Worm (Caenorhabditis elegans) whole organism, early embryonic: Measurements from ENCODE around the gene set-8.
"Not testable (repeated sequence)": the region's sequence is repeated elsewhere in the genome, so short reads cannot be mapped to it uniquely, and the experiment has no call there.

Source experiments
- B0310.2 ChIP-seq: sonication (generic microtip); optimal IDR thresholded peaks from 2 replicates; lab custom pipeline; 2016; ENCODE audit warnings: mild to moderate bottlenecking, missing genetic modification characterization, missing compliant biosample characterization
- F13C5.2 ChIP-seq: sonication (generic microtip); optimal IDR thresholded peaks from 2 replicates; lab custom pipeline; 2017; ENCODE audit warnings: mild to moderate bottlenecking, missing genetic modification characterization, inconsistent platforms, missing compliant biosample characterization
- aly-1 ChIP-seq: sonication (generic microtip); optimal IDR thresholded peaks from 2 replicates; lab custom pipeline; 2016; ENCODE audit warnings: missing genetic modification characterization, missing compliant biosample characterization
- ama-1 ChIP-seq: fragments of 150-350 bp; optimal IDR thresholded peaks from 2 replicates; lab custom pipeline; 2014
- ceh-13 ChIP-seq: fragments of 200-800 bp; sonication (Bioruptor generic); optimal IDR thresholded peaks from 2 replicates; lab custom pipeline; 2018; ENCODE audit warnings: mild to moderate bottlenecking, missing genetic modification characterization, missing compliant biosample characterization
- ceh-36 ChIP-seq: sonication (generic microtip); optimal IDR thresholded peaks from 2 replicates; lab custom pipeline; 2016; ENCODE audit warnings: missing genetic modification characterization, inconsistent platforms, missing compliant biosample characterization
- ets-7 ChIP-seq: sonication (generic microtip); optimal IDR thresholded peaks from 2 replicates; lab custom pipeline; 2016; ENCODE audit warnings: missing genotype, missing genetic modification characterization, missing compliant biosample characterization
- flt-1 ChIP-seq: fragments of 200-800 bp; sonication (Bioruptor generic); IDR thresholded peaks from 2 replicates; pipeline ENCODE4 v1.3.6; 2022; ENCODE audit warnings: missing genetic modification characterization, missing compliant biosample characterization
- hmbx-1 ChIP-seq: sonication (generic microtip); optimal IDR thresholded peaks from 2 replicates; lab custom pipeline; 2016; ENCODE audit warnings: mild to moderate bottlenecking, missing genetic modification characterization, missing compliant biosample characterization
- hmg-4 ChIP-seq: fragments of 200-800 bp; sonication (Bioruptor generic); optimal IDR thresholded peaks from 2 replicates; lab custom pipeline; 2018; ENCODE audit warnings: mild to moderate bottlenecking, missing genetic modification characterization, missing compliant biosample characterization
- hnd-1 ChIP-seq: sonication (generic microtip); optimal IDR thresholded peaks from 2 replicates; lab custom pipeline; 2016; ENCODE audit warnings: missing genetic modification characterization, missing compliant biosample characterization
- pes-1 ChIP-seq: fragments of 200-800 bp; sonication (Bioruptor generic); IDR thresholded peaks from 2 replicates; pipeline ENCODE4 v1.3.6; 2022; ENCODE audit warnings: missing genetic modification reagents, missing genetic modification characterization, missing compliant biosample characterization
- scrt-1 ChIP-seq: fragments of 200-800 bp; sonication (Bioruptor generic); IDR thresholded peaks from 2 replicates; pipeline ENCODE4 v1.3.6; 2022; ENCODE audit warnings: missing genetic modification characterization, missing compliant biosample characterization
- sea-1 ChIP-seq: fragments of 200-800 bp; sonication (Bioruptor generic); conservative IDR thresholded peaks from 2 replicates; pipeline ENCODE4 v1.3.6; 2022; ENCODE audit warnings: missing genetic modification characterization, missing compliant biosample characterization
- tbx-11 ChIP-seq: fragments of 200-800 bp; sonication (Bioruptor generic); IDR thresholded peaks from 2 replicates; pipeline ENCODE4 v1.3.6; 2022; ENCODE audit warnings: missing genetic modification characterization, missing compliant biosample characterization
- tbx-37 ChIP-seq: fragments of 200-800 bp; sonication (Bioruptor generic); conservative IDR thresholded peaks from 2 replicates; pipeline ENCODE4 v1.3.6; 2022; ENCODE audit warnings: missing genetic modification reagents, missing genetic modification characterization, missing compliant biosample characterization
- tra-4 ChIP-seq: sonication (generic microtip); optimal IDR thresholded peaks from 2 replicates; lab custom pipeline; 2017; ENCODE audit warnings: missing genetic modification characterization, missing compliant biosample characterization

set-8 gene

DNA sequence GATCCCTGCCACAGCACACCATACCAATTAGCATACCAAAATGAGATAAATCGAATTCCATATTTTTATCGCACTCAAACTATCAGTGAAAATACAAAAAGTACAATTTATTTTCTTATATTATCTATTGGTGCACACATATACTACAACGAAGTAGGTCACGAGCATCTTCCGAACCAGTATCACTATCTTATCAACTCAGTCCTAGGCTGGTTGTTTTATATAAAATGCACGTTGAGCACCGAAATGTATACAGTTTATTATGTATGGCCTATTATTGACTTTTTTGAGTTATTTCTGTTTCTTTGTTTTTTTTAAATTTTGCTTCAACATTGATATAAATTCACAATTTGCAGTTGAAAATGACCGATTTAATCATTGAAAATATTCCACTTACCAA is 30.8 kb upstream of the set-8 start, which contains the start of gene C29F7.2:
TSS of gene C29F7.2 (plus strand) at position 357 of the 400 bp plus-strand sequence.
- no peak for TF ChIP-seq flt-1 (GFP tag; lab: Robert Waterston, UW)
- TF ChIP-seq hmbx-1 (tag; lab: Kevin White, UChicago), result no peak
- no peak for TF ChIP-seq hmg-4
- no peak for TF ChIP-seq pes-1 (GFP tag; lab: Robert Waterston, UW)
- TF ChIP-seq ets-7 (tag; lab: Kevin White, UChicago), result no peak
- no peak for TF ChIP-seq tbx-37
- no peak for TF ChIP-seq B0310.2 (tag; lab: Kevin White, UChicago)
- TF ChIP-seq ama-1 (lab: Kevin White, UChicago), result no peak
- TF ChIP-seq ceh-13 (GFP tag; lab: Kevin White, UChicago), result no peak

DNA sequence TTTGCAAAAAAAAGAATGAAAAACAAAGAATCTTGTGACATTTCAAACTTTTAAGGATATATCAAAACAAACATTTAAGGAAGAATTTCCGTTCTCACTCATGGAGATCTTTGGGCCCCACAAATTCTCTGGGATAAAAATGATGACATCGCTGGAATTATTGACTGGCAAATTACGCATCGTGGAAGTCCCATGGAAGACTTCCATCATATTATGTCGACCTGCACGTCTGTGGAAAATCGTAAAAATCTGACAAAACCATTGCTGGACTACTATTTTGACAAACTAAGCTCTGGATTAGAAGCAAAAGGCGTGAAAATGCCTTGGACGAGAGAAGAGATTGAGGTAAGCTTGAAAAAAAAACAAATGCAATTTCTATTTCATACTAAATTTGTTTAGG is 29.0 kb upstream of the set-8 start:
- TF ChIP-seq tra-4 (tag; lab: Kevin White, UChicago), result no peak
- no peak for TF ChIP-seq aly-1 (tag; lab: Kevin White, UChicago)

DNA sequence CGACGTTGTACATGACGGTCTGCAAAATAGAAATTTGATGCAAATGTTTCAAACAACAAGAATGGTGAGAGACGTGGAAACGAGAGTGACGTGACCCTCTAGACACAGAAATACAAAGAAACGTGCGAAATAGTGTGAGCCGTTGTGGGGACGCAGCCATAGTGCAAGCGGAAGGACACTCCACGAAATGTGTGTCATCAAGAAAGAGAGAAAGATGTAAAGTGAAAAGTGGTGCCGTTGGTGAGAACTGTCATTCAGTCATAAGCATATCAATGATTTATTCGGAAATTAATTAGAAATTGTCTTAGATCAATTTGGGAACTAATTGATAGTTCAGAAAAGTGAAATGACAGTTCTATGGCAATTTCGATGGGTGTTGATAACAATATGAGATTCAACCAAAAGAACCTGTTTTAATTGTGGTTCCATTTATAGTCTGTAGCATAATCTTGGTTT is 26.6 kb upstream of the set-8 start, which contains the start of gene C29F7.3:
TSS of gene C29F7.3 (minus strand) at position 51 of the 456 bp plus-strand sequence.
- TF ChIP-seq hnd-1 (tag; lab: Kevin White, UChicago), result no peak
- TF ChIP-seq aly-1 (tag; lab: Kevin White, UChicago), result peak; percentile 6

DNA sequence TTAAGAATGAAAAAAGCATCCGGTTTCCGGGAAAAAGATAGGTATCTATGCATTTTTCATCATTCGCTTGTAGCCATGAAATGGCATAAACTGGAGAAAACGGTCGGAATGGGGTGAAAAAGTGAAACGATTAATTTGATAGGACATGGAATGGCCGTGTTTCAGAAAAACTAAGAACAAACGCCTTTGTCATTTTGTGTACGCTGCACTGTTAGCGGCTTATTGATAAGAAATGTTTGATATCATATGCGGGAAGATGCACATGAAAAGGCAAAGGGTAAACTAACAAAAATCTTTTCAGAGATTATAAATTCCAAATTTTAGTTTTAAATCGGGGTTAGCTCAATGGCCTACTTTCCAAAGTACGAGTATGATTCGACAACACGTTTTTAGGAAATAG is 25.4 kb upstream of the set-8 start:
- TF ChIP-seq flt-1 (GFP tag; lab: Robert Waterston, UW) (no peak), hnd-1 (tag; lab: Kevin White, UChicago) (no peak), hmg-4 (no peak), tbx-37 (no peak), ama-1 (lab: Kevin White, UChicago) (no peak), pes-1 (GFP tag; lab: Robert Waterston, UW) (no peak), ceh-13 (GFP tag; lab: Kevin White, UChicago) (no peak), ceh-36 (tag; lab: Kevin White, UChicago) (no peak), tra-4 (tag; lab: Kevin White, UChicago) (no peak), B0310.2 (tag; lab: Kevin White, UChicago) (no peak), hmbx-1 (tag; lab: Kevin White, UChicago) (no peak), F13C5.2 (tag; lab: Kevin White, UChicago) (no peak)

DNA sequence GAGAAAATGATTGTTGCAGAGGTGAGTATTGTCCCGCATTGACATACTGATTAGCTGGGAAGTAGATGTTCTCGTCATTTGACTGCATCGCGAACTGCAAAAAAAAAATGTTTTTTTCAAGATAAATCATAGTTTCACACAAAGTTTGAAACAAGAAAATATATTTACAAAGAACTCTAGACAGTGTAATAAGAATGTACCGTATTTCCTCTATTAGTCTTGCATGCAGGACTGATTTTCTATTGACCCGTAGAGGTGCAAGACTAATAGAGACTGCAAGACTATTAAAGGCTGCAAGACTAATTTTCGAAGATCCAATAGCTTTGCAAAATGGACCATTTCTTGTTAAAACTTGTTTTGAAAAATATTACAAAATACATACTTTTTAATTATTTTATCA is 23.2 kb upstream of the set-8 start, which contains the start of gene fkh-3:
TSS of gene fkh-3 (minus strand) at position 101 of the 400 bp plus-strand sequence.
- no peak for TF ChIP-seq hnd-1 (tag; lab: Kevin White, UChicago)
- TF ChIP-seq hmbx-1 (tag; lab: Kevin White, UChicago), result no peak
- no peak for TF ChIP-seq sea-1
- no peak for TF ChIP-seq tbx-37
- no peak for TF ChIP-seq hmg-4
- TF ChIP-seq ceh-13 (GFP tag; lab: Kevin White, UChicago), result no peak
- no peak for TF ChIP-seq flt-1 (GFP tag; lab: Robert Waterston, UW)
- no peak for TF ChIP-seq scrt-1 (GFP tag; lab: Robert Waterston, UW)
- TF ChIP-seq F13C5.2 (tag; lab: Kevin White, UChicago), result no peak
- TF ChIP-seq tbx-11 (GFP tag; lab: Robert Waterston, UW), result no peak
- no peak for TF ChIP-seq B0310.2 (tag; lab: Kevin White, UChicago)
- TF ChIP-seq ceh-36 (tag; lab: Kevin White, UChicago), result no peak
- TF ChIP-seq aly-1 (tag; lab: Kevin White, UChicago), result no peak
- TF ChIP-seq ama-1 (lab: Kevin White, UChicago), result no peak
- TF ChIP-seq tra-4 (tag; lab: Kevin White, UChicago), result no peak

DNA sequence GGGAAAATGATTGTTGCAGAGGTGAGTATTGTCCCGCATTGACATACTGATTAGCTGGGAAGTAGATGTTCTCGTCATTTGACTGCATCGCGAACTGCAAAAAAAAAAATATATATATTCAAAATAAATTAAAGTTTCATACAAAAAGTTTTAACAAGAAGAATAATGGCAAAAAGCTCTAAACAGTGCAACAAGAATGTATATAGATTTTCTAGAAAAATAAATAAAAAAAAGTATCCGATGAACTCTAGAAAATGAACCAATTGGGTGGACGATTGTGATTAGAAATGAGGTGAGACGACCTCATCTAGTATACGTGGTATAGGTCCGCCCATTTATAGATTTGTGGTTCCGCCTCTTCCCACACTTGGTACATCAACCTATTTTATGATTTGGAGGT is 17.8 kb upstream of the set-8 start, which contains the start of gene fkh-4:
TSS of gene fkh-4 (minus strand) at position 101 of the 400 bp plus-strand sequence.
- not testable (repeated sequence) for TF ChIP-seq hmbx-1 (tag; lab: Kevin White, UChicago); tbx-11 (GFP tag; lab: Robert Waterston, UW); scrt-1 (GFP tag; lab: Robert Waterston, UW)

DNA sequence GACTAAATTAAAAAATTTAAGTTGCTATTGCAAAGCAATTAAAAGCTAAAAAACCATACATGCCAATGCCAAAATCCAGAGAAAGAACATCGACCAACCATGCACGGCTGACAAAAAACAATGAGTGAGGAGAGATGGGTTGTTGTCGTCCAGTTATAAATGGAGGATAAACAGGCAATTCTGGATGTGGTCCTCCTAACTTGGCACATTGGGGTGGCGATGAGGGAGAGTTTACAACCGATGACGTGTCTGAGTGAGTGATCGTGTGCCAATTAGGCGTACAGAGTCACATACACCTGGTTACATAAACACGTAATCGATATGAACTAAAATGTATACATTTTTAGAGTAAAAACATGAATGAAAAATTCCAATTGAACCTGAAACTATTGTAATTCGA is 15.1 kb upstream of the set-8 start, which contains the start of gene C29F7.10:
TSS of gene C29F7.10 (minus strand) at position 101 of the 400 bp plus-strand sequence.
- not testable (repeated sequence) for TF ChIP-seq tbx-11 (GFP tag; lab: Robert Waterston, UW); sea-1; ama-1 (lab: Kevin White, UChicago)

DNA sequence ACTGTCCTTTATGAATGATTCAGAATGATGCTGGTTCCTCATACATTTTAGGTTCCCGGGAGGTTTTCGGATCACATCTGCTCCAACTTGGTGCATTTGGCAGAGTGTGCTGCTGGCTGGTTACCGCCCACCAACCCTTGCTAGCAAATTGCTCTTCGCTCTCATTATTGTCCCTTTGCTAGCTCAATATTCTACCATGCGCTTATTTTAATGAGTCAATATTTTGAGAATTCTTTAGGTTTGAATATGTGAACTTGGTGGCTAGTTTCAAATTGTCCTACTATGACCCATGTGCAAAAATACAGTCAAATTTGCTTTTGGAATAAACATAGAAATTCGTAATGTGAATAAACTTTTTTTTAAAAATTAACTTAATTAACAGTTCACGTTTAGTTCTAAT is 11.4 kb upstream of the set-8 start:
- no peak for TF ChIP-seq tbx-37
- no peak for TF ChIP-seq B0310.2 (tag; lab: Kevin White, UChicago)
- TF ChIP-seq hmbx-1 (tag; lab: Kevin White, UChicago), result no peak
- TF ChIP-seq flt-1 (GFP tag; lab: Robert Waterston, UW), result no peak
- TF ChIP-seq hnd-1 (tag; lab: Kevin White, UChicago), result no peak
- TF ChIP-seq scrt-1 (GFP tag; lab: Robert Waterston, UW), result no peak
- no peak for TF ChIP-seq tbx-11 (GFP tag; lab: Robert Waterston, UW)
- no peak for TF ChIP-seq aly-1 (tag; lab: Kevin White, UChicago)
- TF ChIP-seq hmg-4, result no peak
- no peak for TF ChIP-seq pes-1 (GFP tag; lab: Robert Waterston, UW)
- TF ChIP-seq tra-4 (tag; lab: Kevin White, UChicago), result no peak
- TF ChIP-seq ama-1 (lab: Kevin White, UChicago), result no peak
- no peak for TF ChIP-seq sea-1
- TF ChIP-seq ets-7 (tag; lab: Kevin White, UChicago), result no peak
- TF ChIP-seq ceh-36 (tag; lab: Kevin White, UChicago), result no peak
- TF ChIP-seq F13C5.2 (tag; lab: Kevin White, UChicago), result no peak
- no peak for TF ChIP-seq ceh-13 (GFP tag; lab: Kevin White, UChicago)
